Fruit fly (Drosophila melanogaster): ENCODE data around the gene kar.
"Not testable (repeated sequence)": the region's sequence is repeated elsewhere in the genome, so short reads cannot be mapped to it uniquely, and the experiment has no call there.

DNA sequence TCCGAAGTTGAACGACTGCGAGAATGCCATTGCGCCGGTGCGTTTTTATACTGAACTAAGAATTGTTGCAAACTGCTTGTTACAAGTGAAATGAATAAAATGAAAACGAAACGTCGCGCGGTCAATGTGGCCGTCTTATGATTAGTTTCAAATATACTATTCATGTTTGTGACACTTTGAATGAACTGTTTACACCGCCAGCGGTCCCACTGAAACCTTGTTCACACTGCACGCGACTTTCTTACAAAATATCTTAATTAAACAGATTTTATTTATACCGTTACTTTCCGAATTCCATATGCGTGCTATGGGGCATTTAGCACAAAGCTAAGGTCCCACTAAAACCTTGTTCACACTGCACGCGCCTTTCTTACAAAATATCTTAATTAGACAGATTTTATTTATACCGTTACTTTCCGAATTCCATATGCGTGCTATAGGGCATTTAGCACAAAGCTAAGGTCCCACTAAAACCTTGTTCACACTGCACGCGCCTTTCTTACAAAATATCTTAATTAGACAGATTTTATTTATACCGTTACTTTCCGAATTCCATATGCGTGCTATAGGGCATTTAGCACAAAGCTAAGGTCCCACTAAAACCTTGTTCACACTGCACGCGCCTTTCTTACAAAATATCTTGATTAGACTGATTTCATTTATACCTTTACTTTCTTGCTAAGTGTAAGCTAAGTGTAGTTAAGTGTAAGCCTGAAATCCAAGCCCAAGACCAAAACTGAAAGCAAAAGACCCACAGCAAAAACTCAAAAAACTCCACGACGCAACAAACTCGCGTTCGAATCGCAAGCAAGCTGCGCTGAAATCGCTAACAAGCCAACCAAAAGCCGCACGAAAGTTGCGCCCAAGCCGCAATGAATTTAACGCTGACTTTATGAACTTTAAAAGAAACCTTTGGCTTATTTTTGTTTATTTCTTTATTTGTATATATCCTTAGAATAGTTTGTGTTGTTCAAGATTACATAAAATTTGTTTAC is 23.3 kb upstream of the kar start, which contains the start of gene PolQ:
- TF ChIP-seq CG14014 (GFP tag; IDR thresholded peaks at IDR 0.05); Six4 (GFP tag; optimal IDR thresholded peaks at IDR 0.05); fd102C (GFP tag; optimal IDR thresholded peaks at IDR 0.05); CG8924 (tag; optimal IDR thresholded peaks at IDR 0.05): not testable (repeated sequence)
